Worm (Caenorhabditis elegans) whole organism, L3 larva: ENCODE measurements around the gene C04H5.7.

Experiments
- ZK546.5 ChIP-seq: sonication (generic microtip); optimal IDR thresholded peaks from 2 replicates; lab custom pipeline; 2017; ENCODE audit warnings: missing biosample characterization, missing genetic modification characterization
- aly-2 ChIP-seq: fragments of 150-350 bp; optimal IDR thresholded peaks from 2 replicates; lab custom pipeline; 2014; ENCODE audit warnings: missing biosample characterization, missing genetic modification characterization
- ama-1 ChIP-seq: fragments of 150-350 bp; optimal IDR thresholded peaks from 2 replicates; lab custom pipeline; 2018
- ceh-16 ChIP-seq: sonication (generic microtip); optimal IDR thresholded peaks from 2 replicates; lab custom pipeline; 2017; ENCODE audit warnings: missing biosample characterization, missing genetic modification characterization
- ceh-28 ChIP-seq: fragments of 150-350 bp; optimal IDR thresholded peaks from 2 replicates; lab custom pipeline; 2014; ENCODE audit warnings: missing biosample characterization, missing genetic modification reagents, missing genetic modification characterization
- ceh-82 ChIP-seq: fragments of 150-350 bp; optimal IDR thresholded peaks from 2 replicates; lab custom pipeline; 2014; ENCODE audit warnings: missing biosample characterization, missing genetic modification characterization
- ceh-9 ChIP-seq: sonication (generic microtip); optimal IDR thresholded peaks from 2 replicates; lab custom pipeline; 2018; ENCODE audit warnings: missing biosample characterization, missing genetic modification characterization
- daf-12 ChIP-seq: fragments of 150-350 bp; optimal IDR thresholded peaks from 2 replicates; lab custom pipeline; 2014; ENCODE audit warnings: missing biosample characterization, missing genetic modification reagents, missing genetic modification characterization
- egl-5 ChIP-seq: fragments of 150-350 bp; optimal IDR thresholded peaks from 2 replicates; lab custom pipeline; 2017; ENCODE audit warnings: missing biosample characterization, missing genetic modification reagents, missing genetic modification characterization, inconsistent platforms
- elt-1 ChIP-seq: fragments of 150-350 bp; optimal IDR thresholded peaks from 2 replicates; lab custom pipeline; 2014; ENCODE audit warnings: missing biosample characterization, missing genetic modification characterization
- elt-2 ChIP-seq: sonication (generic microtip); optimal IDR thresholded peaks from 2 replicates; lab custom pipeline; 2016; ENCODE audit warnings: missing genetic modification reagents, mild to moderate bottlenecking, missing genetic modification characterization, missing compliant biosample characterization
- eor-1 ChIP-seq, 2 experiments: fragments of 150-350 bp; optimal IDR thresholded peaks; 2 replicates each; lab custom pipeline; 2014 to 2018; ENCODE audit warnings: missing biosample characterization in 2 of 2, missing genetic modification characterization in 2 of 2
- fkh-10 ChIP-seq: sonication (generic microtip); optimal IDR thresholded peaks from 2 replicates; lab custom pipeline; 2017; ENCODE audit warnings: missing biosample characterization, missing genetic modification reagents, missing genetic modification characterization
- fkh-2 ChIP-seq: fragments of 150-350 bp; optimal IDR thresholded peaks from 2 replicates; lab custom pipeline; 2014; ENCODE audit warnings: missing biosample characterization, missing genetic modification reagents, missing genetic modification characterization
- fos-1 ChIP-seq: fragments of 150-350 bp; optimal IDR thresholded peaks from 2 replicates; lab custom pipeline; 2014; ENCODE audit warnings: missing biosample characterization, missing genetic modification characterization
- jun-1 ChIP-seq: fragments of 150-350 bp; optimal IDR thresholded peaks from 2 replicates; lab custom pipeline; 2014; ENCODE audit warnings: missing biosample characterization, missing genetic modification reagents, missing genetic modification characterization
- lin-15B ChIP-seq: fragments of 150-350 bp; optimal IDR thresholded peaks from 2 replicates; lab custom pipeline; 2014; ENCODE audit warnings: missing biosample characterization, missing genetic modification characterization
- lin-39 ChIP-seq: fragments of 150-350 bp; optimal IDR thresholded peaks from 2 replicates; lab custom pipeline; 2018; ENCODE audit warnings: missing biosample characterization, missing genetic modification reagents, missing genetic modification characterization
- mml-1 ChIP-seq: fragments of 150-350 bp; sonication (generic microtip); optimal IDR thresholded peaks from 3 replicates; lab custom pipeline; 2014; ENCODE audit warnings: missing biosample characterization, missing genetic modification characterization
- nfya-1 ChIP-seq: sonication (generic microtip); optimal IDR thresholded peaks from 2 replicates; lab custom pipeline; 2017; ENCODE audit warnings: missing genetic modification characterization, mild to moderate bottlenecking, missing compliant biosample characterization, antibody characterized with exemption, moderate library complexity; ENCODE audit not compliant: insufficient read depth
- nhr-11 ChIP-seq: fragments of 150-350 bp; optimal IDR thresholded peaks from 2 replicates; lab custom pipeline; 2014; ENCODE audit warnings: missing biosample characterization, missing genetic modification characterization
- nhr-12 ChIP-seq: fragments of 150-350 bp; optimal IDR thresholded peaks from 2 replicates; lab custom pipeline; 2014; ENCODE audit warnings: missing biosample characterization, missing genetic modification characterization
- nhr-23 ChIP-seq: fragments of 150-350 bp; optimal IDR thresholded peaks from 2 replicates; lab custom pipeline; 2014; ENCODE audit warnings: missing biosample characterization, missing genetic modification reagents, missing genetic modification characterization
- nhr-25 ChIP-seq: sonication (generic microtip); optimal IDR thresholded peaks from 2 replicates; lab custom pipeline; 2017; ENCODE audit warnings: missing biosample characterization, missing genetic modification characterization
- nhr-28 ChIP-seq: fragments of 150-350 bp; optimal IDR thresholded peaks from 2 replicates; lab custom pipeline; 2014; ENCODE audit warnings: missing biosample characterization, missing genetic modification characterization
- nhr-43 ChIP-seq: sonication (generic microtip); optimal IDR thresholded peaks from 2 replicates; lab custom pipeline; 2016; ENCODE audit warnings: mild to moderate bottlenecking, missing genetic modification characterization, missing compliant biosample characterization; ENCODE audit not compliant: poor library complexity, severe bottlenecking
- nhr-67 ChIP-seq: fragments of 150-350 bp; optimal IDR thresholded peaks from 2 replicates; lab custom pipeline; 2014; ENCODE audit warnings: missing biosample characterization, missing genetic modification characterization
- nhr-76 ChIP-seq: fragments of 150-350 bp; sonication (generic microtip); optimal IDR thresholded peaks from 5 replicates; lab custom pipeline; 2014; ENCODE audit warnings: missing biosample characterization, missing genetic modification characterization
- nhr-77 ChIP-seq: fragments of 150-350 bp; optimal IDR thresholded peaks from 2 replicates; lab custom pipeline; 2014; ENCODE audit warnings: missing biosample characterization, missing genetic modification characterization
- pha-4 ChIP-seq: fragments of 150-350 bp; optimal IDR thresholded peaks from 2 replicates; lab custom pipeline; 2014; ENCODE audit warnings: missing biosample characterization, missing genetic modification reagents, missing genetic modification characterization
- pqm-1 ChIP-seq: fragments of 150-350 bp; optimal IDR thresholded peaks from 2 replicates; lab custom pipeline; 2017; ENCODE audit warnings: missing biosample characterization, missing genetic modification characterization, inconsistent platforms
- sea-2 ChIP-seq: fragments of 150-350 bp; sonication (generic microtip); optimal IDR thresholded peaks from 4 replicates; lab custom pipeline; 2014; ENCODE audit warnings: missing biosample characterization, missing genetic modification reagents, missing genetic modification characterization
- skn-1 ChIP-seq: fragments of 150-350 bp; optimal IDR thresholded peaks from 2 replicates; lab custom pipeline; 2014; ENCODE audit warnings: missing biosample characterization, missing genetic modification characterization
- snpc-4 ChIP-seq: fragments of 150-350 bp; optimal IDR thresholded peaks from 2 replicates; lab custom pipeline; 2014; ENCODE audit warnings: missing biosample characterization, missing genetic modification characterization
- tbx-2 ChIP-seq: sonication (generic microtip); optimal IDR thresholded peaks from 2 replicates; lab custom pipeline; 2016; ENCODE audit warnings: mild to moderate bottlenecking, missing genetic modification characterization, missing compliant biosample characterization
- unc-39 ChIP-seq: sonication (generic microtip); optimal IDR thresholded peaks from 4 replicates; lab custom pipeline; 2017; ENCODE audit warnings: missing biosample characterization, missing genetic modification characterization
- unc-62 ChIP-seq: fragments of 150-350 bp; sonication (generic microtip); optimal IDR thresholded peaks from 4 replicates; lab custom pipeline; 2014; ENCODE audit warnings: missing biosample characterization, missing genetic modification reagents, missing genetic modification characterization
- zag-1 ChIP-seq: fragments of 150-350 bp; optimal IDR thresholded peaks from 2 replicates; lab custom pipeline; 2014; ENCODE audit warnings: missing biosample characterization, missing genetic modification characterization

C04H5.7 gene

ce11 chrII:14578013-14578412, 40.3 kb downstream of the C04H5.7 start, which contains the start of gene nspb-7:
TSS of gene nspb-7 (plus strand) at chrII:14578313.
- TF ChIP-seq lin-39 (tag; lab: Kevin White, UChicago) (no peak), ZK546.5 (tag; lab: Kevin White, UChicago) (no peak), pha-4 (no peak), nhr-23 (tag; lab: Kevin White, UChicago) (no peak), nfya-1 (no peak), eor-1 (tag; optimal IDR thresholded peaks at IDR 0.05; lab: Kevin White, UChicago) (no peak), zag-1 (no peak), skn-1 (tag; lab: Kevin White, UChicago) (no peak), mml-1 (no peak), ceh-16 (tag; lab: Kevin White, UChicago) (no peak)

DNA sequence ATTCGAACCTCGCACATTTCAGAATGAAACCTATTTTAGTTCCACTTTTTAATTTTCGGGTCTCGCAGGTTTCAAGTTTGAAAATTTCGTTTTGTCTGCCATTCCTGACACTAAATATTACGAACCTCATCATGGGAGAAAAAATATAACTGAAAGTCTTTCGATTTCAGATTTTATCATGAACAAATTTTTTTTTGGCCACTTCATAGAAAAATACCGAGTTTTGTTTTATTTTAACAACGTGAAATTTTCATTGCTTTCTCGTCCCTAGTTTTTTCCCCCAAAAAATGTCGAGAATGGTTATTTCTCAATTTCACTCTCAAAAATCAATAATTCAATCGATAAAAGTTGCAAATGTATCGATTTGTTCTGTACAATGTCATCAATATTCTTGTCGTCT, 41.0 kb downstream of the C04H5.7 start, which contains the start of gene C01G12.9:
Gene C01G12.9 (plus strand): TSS at position 301 of the 400 bp plus-strand sequence.
- TF ChIP-seq nhr-77 (tag; lab: Kevin White, UChicago) (no peak), ceh-82 (tag; lab: Kevin White, UChicago) (no peak), zag-1 (no peak), tbx-2 (tag; lab: Kevin White, UChicago) (no peak), elt-2 (tag; lab: Kevin White, UChicago) (no peak), daf-12 (tag; lab: Kevin White, UChicago) (no peak), ZK546.5 (tag; lab: Kevin White, UChicago) (no peak), lin-15B (tag; lab: Kevin White, UChicago) (no peak)

- no peak for TF ChIP-seq unc-39 (tag; lab: Kevin White, UChicago)
- no peak for TF ChIP-seq nhr-12 (tag; lab: Kevin White, UChicago)
- no peak for TF ChIP-seq ceh-28 (tag; lab: Kevin White, UChicago)
- TF ChIP-seq nhr-25 (tag; lab: Kevin White, UChicago): no peak
- no peak for TF ChIP-seq ama-1
- TF ChIP-seq lin-15B (tag; lab: Kevin White, UChicago): no peak
- TF ChIP-seq fkh-10 (GFP tag; lab: Kevin White, UChicago): no peak
- no peak for TF ChIP-seq nhr-28 (tag; lab: Kevin White, UChicago)
- no peak for TF ChIP-seq egl-5 (tag; lab: Kevin White, UChicago)
- TF ChIP-seq nhr-11 (tag; lab: Kevin White, UChicago): no peak
- TF ChIP-seq ZK546.5 (tag; lab: Kevin White, UChicago): no peak
- no peak for TF ChIP-seq ceh-82 (tag; lab: Kevin White, UChicago)
- TF ChIP-seq snpc-4 (tag; lab: Kevin White, UChicago): no peak
- TF ChIP-seq aly-2 (tag; lab: Kevin White, UChicago): no peak
- TF ChIP-seq elt-2 (tag; lab: Kevin White, UChicago): no peak
- TF ChIP-seq ceh-9 (tag; lab: Kevin White, UChicago): no peak
- no peak for TF ChIP-seq nhr-43
These were observed 42.8 kb downstream of the C04H5.7 start, which contains the start of the genes nspb-8 and nspb-9 for ce11 chrII:14580549-14580948. TSS of gene nspb-8 (minus strand) at chrII:14580649. TSS of gene nspb-9 (plus strand) at chrII:14580859.

- no peak for TF ChIP-seq nhr-25 (tag; lab: Kevin White, UChicago)
- no peak for TF ChIP-seq ceh-16 (tag; lab: Kevin White, UChicago)
- no peak for TF ChIP-seq egl-5 (tag; lab: Kevin White, UChicago)
- no peak for TF ChIP-seq aly-2 (tag; lab: Kevin White, UChicago)
- no peak for TF ChIP-seq pha-4
- no peak for TF ChIP-seq skn-1 (tag; lab: Kevin White, UChicago)
- TF ChIP-seq nhr-67: no peak
- no peak for TF ChIP-seq pqm-1 (tag; lab: Kevin White, UChicago)
- no peak for TF ChIP-seq elt-2 (tag; lab: Kevin White, UChicago)
- TF ChIP-seq lin-15B (tag; lab: Kevin White, UChicago): no peak
- TF ChIP-seq eor-1 (tag; optimal IDR thresholded peaks at IDR 0.05; lab: Kevin White, UChicago): no peak
- TF ChIP-seq jun-1 (tag; lab: Kevin White, UChicago): no peak
- no peak for TF ChIP-seq ama-1
- TF ChIP-seq fkh-10 (GFP tag; lab: Kevin White, UChicago): no peak
- TF ChIP-seq fkh-2 (tag; lab: Kevin White, UChicago): no peak
- TF ChIP-seq, all 47 proteins: peak for 0
These were observed 44.5 kb downstream of the C04H5.7 start, which contains the start of gene C01G12.3 for ce11 chrII:14582206-14582605. TSS of gene C01G12.3 (minus strand) at chrII:14582306.

ce11 chrII:14587407-14587806, 49.7 kb downstream of the C04H5.7 start, which contains the start of gene C01G12.5:
TSS of gene C01G12.5 (minus strand) at chrII:14587507.
- TF ChIP-seq ceh-9 (tag; lab: Kevin White, UChicago) (no peak), snpc-4 (tag; lab: Kevin White, UChicago) (no peak), mml-1 (no peak), pqm-1 (tag; lab: Kevin White, UChicago) (no peak), fkh-10 (GFP tag; lab: Kevin White, UChicago) (no peak), aly-2 (tag; lab: Kevin White, UChicago) (no peak), unc-39 (tag; lab: Kevin White, UChicago) (no peak), fos-1 (tag; lab: Kevin White, UChicago) (no peak), unc-62 (GFP tag; lab: Kevin White, UChicago) (no peak), sea-2 (GFP tag; lab: Kevin White, UChicago) (no peak), ama-1 (no peak), skn-1 (tag; lab: Kevin White, UChicago) (no peak), nhr-77 (tag; lab: Kevin White, UChicago) (no peak), nfya-1 (no peak), nhr-23 (tag; lab: Kevin White, UChicago) (no peak), elt-1 (tag; lab: Kevin White, UChicago) (no peak), nhr-28 (tag; lab: Kevin White, UChicago) (no peak), elt-2 (tag; lab: Kevin White, UChicago) (no peak), fkh-2 (tag; lab: Kevin White, UChicago) (no peak), nhr-76 (tag; lab: Kevin White, UChicago) (no peak)
